Worm (Caenorhabditis elegans) whole organism, midembryonic: ENCODE data around the gene fbxa-182.

Experiments
- T22C8.4 ChIP-seq: fragments of 200-800 bp; sonication (Bioruptor generic); IDR thresholded peaks from 2 replicates; pipeline ENCODE4 v1.3.6; 2022; ENCODE audit warnings: missing genetic modification characterization, missing compliant biosample characterization
- cog-1 ChIP-seq: sonication (generic microtip); optimal IDR thresholded peaks from 2 replicates; lab custom pipeline; 2016; ENCODE audit warnings: missing genetic modification characterization, missing compliant biosample characterization
- flt-1 ChIP-seq: fragments of 200-800 bp; sonication (Bioruptor generic); IDR thresholded peaks from 2 replicates; pipeline ENCODE4 v1.3.6; 2022; ENCODE audit warnings: missing genetic modification characterization, missing compliant biosample characterization
- ztf-23 ChIP-seq: fragments of 200-800 bp; sonication (Bioruptor generic); IDR thresholded peaks from 2 replicates; pipeline ENCODE4 v1.3.6; 2022; ENCODE audit warnings: missing genetic modification reagents, missing genetic modification characterization, missing compliant biosample characterization
- ztf-29 ChIP-seq: fragments of 200-800 bp; sonication (Bioruptor generic); IDR thresholded peaks from 2 replicates; pipeline ENCODE4 v1.3.6; 2022; ENCODE audit warnings: missing genetic modification reagents, missing genetic modification characterization, missing compliant biosample characterization

DNA sequence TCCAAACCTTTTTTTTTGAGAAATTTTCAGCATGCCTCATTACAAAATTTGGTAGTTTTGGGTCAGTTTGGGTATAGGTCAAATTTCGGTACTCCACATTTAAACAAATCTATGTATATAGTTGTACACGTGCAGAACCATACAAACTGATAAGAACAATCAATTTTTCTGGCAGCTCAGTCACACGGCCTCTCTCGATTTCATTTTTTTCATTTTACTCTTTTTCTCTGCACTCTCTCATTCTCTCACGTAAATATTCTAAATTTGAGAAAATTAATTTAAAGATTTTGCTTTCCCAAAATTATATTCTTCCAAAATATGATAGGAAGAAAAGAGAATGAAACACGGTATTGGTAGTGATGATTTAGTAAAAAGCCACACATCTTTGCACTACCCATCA is 8.6 kb upstream of the fbxa-182 start:
- no peak for TF ChIP-seq ztf-23 (GFP tag; lab: Robert Waterston, UW)
- no peak for TF ChIP-seq T22C8.4 (GFP tag; lab: Robert Waterston, UW)
- TF ChIP-seq flt-1, result no peak
- TF ChIP-seq cog-1 (tag; lab: Kevin White, UChicago), result no peak
- no peak for TF ChIP-seq ztf-29
